Fruit fly (Drosophila melanogaster) whole organism, pupa: ENCODE results near the gene Rpn2.
A peak's percentile ranks its signal among the peaks of the same experiment; 100 is the strongest.

Experiments
- CG10348 ChIP-seq: fragments of 200-800 bp; sonication (Bioruptor generic); IDR thresholded peaks from 2 replicates; pipeline ENCODE4 v1.3.6; 2022; ENCODE audit warnings: missing biosample characterization, missing genetic modification characterization
- CG12605 ChIP-seq: fragments of 200-800 bp; sonication (Bioruptor generic); IDR thresholded peaks from 2 replicates; pipeline ENCODE4 v1.3.6; 2022; ENCODE audit warnings: missing biosample characterization, missing genetic modification characterization
- CG13204 ChIP-seq: fragments of 200-800 bp; sonication (Bioruptor generic); optimal IDR thresholded peaks from 2 replicates; lab custom pipeline; 2018; ENCODE audit warnings: missing biosample characterization, mild to moderate bottlenecking, missing genetic modification characterization, moderate library complexity
- CG14655 ChIP-seq: fragments of 200-800 bp; sonication (Bioruptor generic); optimal IDR thresholded peaks from 3 replicates; lab custom pipeline; 2017; ENCODE audit warnings: mild to moderate bottlenecking, missing biosample characterization, missing genetic modification reagents, missing genetic modification characterization
- CG15710 ChIP-seq: fragments of 200-800 bp; sonication (Bioruptor generic); optimal IDR thresholded peaks from 2 replicates; lab custom pipeline; 2018; ENCODE audit warnings: missing biosample characterization, mild to moderate bottlenecking, missing genetic modification characterization, moderate library complexity
- CG17806 ChIP-seq: fragments of 200-800 bp; sonication (Bioruptor generic); optimal IDR thresholded peaks from 2 replicates; lab custom pipeline; 2018; ENCODE audit warnings: missing biosample characterization, mild to moderate bottlenecking, missing genetic modification characterization, moderate library complexity
- CG32121 ChIP-seq: fragments of 200-800 bp; sonication (Bioruptor generic); IDR thresholded peaks from 2 replicates; pipeline ENCODE4 v1.3.6; 2022; ENCODE audit warnings: missing biosample characterization, missing genetic modification characterization
- CG34367 ChIP-seq: fragments of 200-800 bp; sonication (Bioruptor generic); optimal IDR thresholded peaks from 2 replicates; lab custom pipeline; 2018; ENCODE audit warnings: missing biosample characterization, mild to moderate bottlenecking, missing genetic modification characterization
- CG4496 ChIP-seq: fragments of 200-800 bp; sonication (Bioruptor generic); IDR thresholded peaks from 3 replicates; pipeline ENCODE4 v1.3.6; 2022; ENCODE audit warnings: missing biosample characterization, missing genetic modification characterization
- CG8159 ChIP-seq: fragments of 200-800 bp; sonication (Bioruptor generic); optimal IDR thresholded peaks from 3 replicates; lab custom pipeline; 2018; ENCODE audit warnings: missing biosample characterization, mild to moderate bottlenecking, missing genetic modification characterization, moderate library complexity
- CG8301 ChIP-seq: fragments of 200-800 bp; sonication (Bioruptor generic); optimal IDR thresholded peaks from 2 replicates; lab custom pipeline; 2018; ENCODE audit warnings: missing biosample characterization, mild to moderate bottlenecking, missing genetic modification characterization
- CG9948 ChIP-seq: fragments of 200-800 bp; sonication (Bioruptor generic); optimal IDR thresholded peaks from 2 replicates; lab custom pipeline; 2018; ENCODE audit warnings: missing biosample characterization, mild to moderate bottlenecking, missing genetic modification characterization, moderate library complexity
- D1 ChIP-seq: fragments of 200-800 bp; sonication (Bioruptor generic); optimal IDR thresholded peaks from 2 replicates; lab custom pipeline; 2018; ENCODE audit warnings: missing biosample characterization, mild to moderate bottlenecking, missing genetic modification characterization, moderate library complexity
- EcR ChIP-seq: fragments of 200-800 bp; sonication (Bioruptor generic); optimal IDR thresholded peaks from 3 replicates; lab custom pipeline; 2019; ENCODE audit warnings: missing biosample characterization, missing genetic modification characterization, mild to moderate bottlenecking, moderate library complexity, missing genetic modification reagents
- Ets98B ChIP-seq: fragments of 200-800 bp; sonication (Bioruptor generic); IDR thresholded peaks from 2 replicates; pipeline ENCODE4 v1.3.6; 2022; ENCODE audit warnings: missing biosample characterization, missing genetic modification characterization
- Pif1A ChIP-seq: fragments of 200-800 bp; sonication (Bioruptor generic); optimal IDR thresholded peaks from 3 replicates; lab custom pipeline; 2016; ENCODE audit warnings: missing biosample characterization, missing genetic modification characterization
- Pif1B ChIP-seq: fragments of 200-800 bp; sonication (Bioruptor generic); optimal IDR thresholded peaks from 3 replicates; lab custom pipeline; 2016; ENCODE audit warnings: missing biosample characterization, missing genetic modification characterization
- Snoo ChIP-seq: fragments of 200-800 bp; sonication (Bioruptor generic); optimal IDR thresholded peaks from 3 replicates; lab custom pipeline; 2017; ENCODE audit warnings: missing biosample characterization, mild to moderate bottlenecking, missing genetic modification characterization, inconsistent platforms
- fd96Ca ChIP-seq: fragments of 200-800 bp; sonication (Bioruptor generic); IDR thresholded peaks from 3 replicates; pipeline ENCODE4 v1.3.6; 2022; ENCODE audit warnings: missing biosample characterization, missing genetic modification characterization
- gl ChIP-seq: fragments of 200-800 bp; sonication (Bioruptor generic); optimal IDR thresholded peaks from 2 replicates; lab custom pipeline; 2018; ENCODE audit warnings: missing biosample characterization, mild to moderate bottlenecking, missing genetic modification characterization
- rn ChIP-seq: fragments of 200-800 bp; sonication (Bioruptor generic); IDR thresholded peaks from 2 replicates; pipeline ENCODE4 v1.3.6; 2022; ENCODE audit warnings: missing biosample characterization, missing genetic modification characterization

The Rpn2 gene

dm6 chr3R:29158721-29159120 lies 5.4 kb downstream of the Rpn2 start:
- TF ChIP-seq CG15710 (tag; lab: Kevin White, UChicago) (no peak), gl (tag; lab: Kevin White, UChicago) (no peak), D1 (tag; lab: Kevin White, UChicago) (no peak), CG32121 (no peak), CG4496 (no peak), CG8301 (no peak), CG34367 (tag; lab: Kevin White, UChicago) (no peak), CG8159 (tag; lab: Kevin White, UChicago) (no peak), EcR (no peak), Ets98B (no peak), CG13204 (GFP tag; lab: Kevin White, UChicago) (no peak), CG12605 (no peak), CG10348 (GFP tag; lab: Robert Waterston, UW) (no peak), Snoo (tag; lab: Kevin White, UChicago) (no peak), CG17806 (tag; lab: Kevin White, UChicago) (no peak), CG14655 (GFP tag; lab: Kevin White, UChicago) (no peak), CG9948 (tag; lab: Kevin White, UChicago) (no peak)

dm6 chr3R:29159620-29160019 lies 6.3 kb downstream of the Rpn2 start:
- no peak for TF ChIP-seq Pif1B
- no peak for TF ChIP-seq CG32121
- no peak for TF ChIP-seq fd96Ca (GFP tag; lab: Robert Waterston, UW)
- TF ChIP-seq CG12605, result no peak
- no peak for TF ChIP-seq CG4496
- no peak for TF ChIP-seq EcR
- TF ChIP-seq CG34367 (tag; lab: Kevin White, UChicago), result no peak
- TF ChIP-seq CG13204 (GFP tag; lab: Kevin White, UChicago), result no peak
- TF ChIP-seq CG15710 (tag; lab: Kevin White, UChicago), result no peak
- no peak for TF ChIP-seq Ets98B
- TF ChIP-seq CG9948 (tag; lab: Kevin White, UChicago), result no peak
- no peak for TF ChIP-seq CG10348 (GFP tag; lab: Robert Waterston, UW)
- no peak for TF ChIP-seq CG8159 (tag; lab: Kevin White, UChicago)
- TF ChIP-seq CG14655 (GFP tag; lab: Kevin White, UChicago), result no peak
- TF ChIP-seq CG8301, result no peak
- TF ChIP-seq Pif1A (GFP tag; lab: Kevin White, UChicago), result no peak

- TF ChIP-seq Snoo (tag; lab: Kevin White, UChicago) (no peak), rn (GFP tag; lab: Robert Waterston, UW) (no peak), CG32121 (no peak), Ets98B (no peak), CG9948 (tag; lab: Kevin White, UChicago) (no peak), gl (tag; lab: Kevin White, UChicago) (no peak), Pif1A (GFP tag; lab: Kevin White, UChicago) (no peak), CG34367 (tag; lab: Kevin White, UChicago) (no peak), CG15710 (tag; lab: Kevin White, UChicago) (no peak), CG8301 (no peak), D1 (tag; lab: Kevin White, UChicago) (no peak), CG12605 (no peak)
- TF ChIP-seq, all 21 proteins: peak for 0
These were observed 11.8 kb downstream of the Rpn2 start, which contains the start of gene CG11898 for dm6 chr3R:29164930-29165693. TSS of gene CG11898 (plus strand) at chr3R:29165643.

dm6 chr3R:29190984-29191383 lies 37.7 kb downstream of the Rpn2 start:
- TF ChIP-seq CG4496, result 0 out of 3 replicates have a peak, but pooled peaks have one; percentile 14
- no peak for TF ChIP-seq EcR

dm6 chr3R:29194957-29195356 lies 41.6 kb downstream of the Rpn2 start, which contains the start of gene jus:
TSS of gene jus (minus strand) at chr3R:29194994.
- TF ChIP-seq CG12605 (no peak), CG4496 (no peak), CG8301 (no peak), Pif1B (no peak), Snoo (tag; lab: Kevin White, UChicago) (no peak), CG9948 (tag; lab: Kevin White, UChicago) (no peak), gl (tag; lab: Kevin White, UChicago) (no peak), CG8159 (tag; lab: Kevin White, UChicago) (no peak), CG15710 (tag; lab: Kevin White, UChicago) (no peak), CG10348 (GFP tag; lab: Robert Waterston, UW) (no peak), CG34367 (tag; lab: Kevin White, UChicago) (no peak), CG14655 (GFP tag; lab: Kevin White, UChicago) (no peak), CG32121 (no peak), CG17806 (tag; lab: Kevin White, UChicago) (no peak), D1 (tag; lab: Kevin White, UChicago) (no peak), Pif1A (GFP tag; lab: Kevin White, UChicago) (no peak), EcR (no peak), CG13204 (GFP tag; lab: Kevin White, UChicago) (no peak)

dm6 chr3R:29196967-29197611 lies 43.8 kb downstream of the Rpn2 start, which contains the start of gene CG14515:
TSS of gene CG14515 (plus strand) at chr3R:29197556.
- TF ChIP-seq Snoo (tag; lab: Kevin White, UChicago) (no peak), Ets98B (no peak), gl (tag; lab: Kevin White, UChicago) (no peak), Pif1A (GFP tag; lab: Kevin White, UChicago) (no peak), CG14655 (GFP tag; lab: Kevin White, UChicago) (peak; percentile 30), CG10348 (GFP tag; lab: Robert Waterston, UW) (no peak), CG34367 (tag; lab: Kevin White, UChicago) (no peak), CG32121 (0 out of 2 replicates have a peak, but pooled peaks have one; percentile 21), CG8159 (tag; lab: Kevin White, UChicago) (no peak), CG9948 (tag; lab: Kevin White, UChicago) (no peak)
